Fruit fly (Drosophila melanogaster) whole organism, embryonic: ENCODE measurements around the gene Lcp65Ab1.
A peak's percentile ranks its signal among the peaks of the same experiment; 100 is the strongest.

Experiments
- Awh ChIP-seq: fragments of 200-800 bp; sonication (Bioruptor generic); IDR thresholded peaks from 2 replicates; pipeline ENCODE4, ENCODE4 v1.3.6; 2022; ENCODE audit warnings: missing biosample characterization, missing genetic modification characterization
- CG11093 ChIP-seq: fragments of 200-800 bp; sonication (Bioruptor generic); IDR thresholded peaks from 3 replicates; pipeline ENCODE4 v1.3.6; 2022; ENCODE audit warnings: missing biosample characterization, missing genetic modification characterization
- CG11456 ChIP-seq: fragments of 200-800 bp; sonication (Bioruptor generic); IDR thresholded peaks from 3 replicates; pipeline ENCODE4 v1.3.6; 2022; ENCODE audit warnings: missing biosample characterization, missing genetic modification characterization
- CG11560 ChIP-seq: fragments of 200-800 bp; sonication (Bioruptor generic); IDR thresholded peaks from 3 replicates; pipeline ENCODE4 v1.3.6; 2022; ENCODE audit warnings: missing biosample characterization, missing genetic modification characterization
- CG12659 ChIP-seq: fragments of 200-800 bp; sonication (Bioruptor generic); optimal IDR thresholded peaks from 3 replicates; lab custom pipeline; 2017; ENCODE audit warnings: mild to moderate bottlenecking, missing biosample characterization, missing genetic modification reagents, missing genetic modification characterization
- CG14441 ChIP-seq: fragments of 200-800 bp; sonication (Bioruptor generic); IDR thresholded peaks from 2 replicates; pipeline ENCODE4 v1.3.6; 2022; ENCODE audit warnings: missing biosample characterization, missing genetic modification characterization
- CG1529 ChIP-seq: fragments of 200-800 bp; sonication (Bioruptor generic); optimal IDR thresholded peaks from 3 replicates; lab custom pipeline; 2018; ENCODE audit warnings: missing biosample characterization, missing genetic modification characterization
- CG1603 ChIP-seq: fragments of 200-800 bp; sonication (Bioruptor generic); optimal IDR thresholded peaks from 2 replicates; lab custom pipeline; 2019; ENCODE audit warnings: missing biosample characterization, mild to moderate bottlenecking, missing genetic modification characterization, moderate library complexity
- CG16813 ChIP-seq: fragments of 200-800 bp; sonication (Bioruptor generic); IDR thresholded peaks from 3 replicates; pipeline ENCODE4 v1.3.6; 2022; ENCODE audit warnings: missing biosample characterization, missing genetic modification characterization; ENCODE audit not compliant: partially characterized antibody
- CG17385 ChIP-seq: fragments of 200-800 bp; sonication (Bioruptor generic); optimal IDR thresholded peaks from 3 replicates; lab custom pipeline; 2018; ENCODE audit warnings: missing biosample characterization, mild to moderate bottlenecking, missing genetic modification characterization
- CG17802 ChIP-seq: fragments of 200-800 bp; sonication (Bioruptor generic); optimal IDR thresholded peaks from 2 replicates; lab custom pipeline; 2018; ENCODE audit warnings: missing biosample characterization, mild to moderate bottlenecking, missing genetic modification characterization, moderate library complexity
- CG1792 ChIP-seq: fragments of 200-800 bp; sonication (Bioruptor generic); optimal IDR thresholded peaks from 2 replicates; lab custom pipeline; 2016; ENCODE audit warnings: missing biosample characterization, missing genetic modification characterization
- CG2199 ChIP-seq: fragments of 200-800 bp; sonication (Bioruptor generic); IDR thresholded peaks from 3 replicates; pipeline ENCODE4 v1.3.6; 2022; ENCODE audit warnings: missing biosample characterization, missing genetic modification characterization
- CG2202 ChIP-seq: fragments of 200-800 bp; sonication (Bioruptor generic); optimal IDR thresholded peaks from 2 replicates; lab custom pipeline; 2018; ENCODE audit warnings: missing biosample characterization, mild to moderate bottlenecking, missing genetic modification characterization
- CG3065 ChIP-seq: fragments of 200-800 bp; sonication (Bioruptor generic); optimal IDR thresholded peaks from 2 replicates; lab custom pipeline; 2016; ENCODE audit warnings: missing biosample characterization, missing genetic modification characterization
- CG31388 ChIP-seq: fragments of 200-800 bp; sonication (Bioruptor generic); optimal IDR thresholded peaks from 2 replicates; lab custom pipeline; 2016; ENCODE audit warnings: missing biosample characterization, missing genetic modification characterization
- CG3281 ChIP-seq: fragments of 200-800 bp; sonication (Bioruptor generic); optimal IDR thresholded peaks from 3 replicates; lab custom pipeline; 2017; ENCODE audit warnings: missing biosample characterization, mild to moderate bottlenecking, missing genetic modification characterization
- CG4820 ChIP-seq: fragments of 200-800 bp; sonication (Bioruptor generic); optimal IDR thresholded peaks from 3 replicates; lab custom pipeline; 2016; ENCODE audit warnings: missing biosample characterization, missing genetic modification characterization
- CG6254 ChIP-seq: fragments of 200-800 bp; sonication (Bioruptor generic); optimal IDR thresholded peaks from 3 replicates; lab custom pipeline; 2017; ENCODE audit warnings: mild to moderate bottlenecking, missing biosample characterization, missing genetic modification reagents, missing genetic modification characterization
- CG6683 ChIP-seq: fragments of 200-800 bp; sonication (Bioruptor generic); optimal IDR thresholded peaks from 2 replicates; lab custom pipeline; 2017; ENCODE audit warnings: missing biosample characterization, mild to moderate bottlenecking, missing genetic modification characterization, missing genetic modification reagents
- CG6765 ChIP-seq: fragments of 200-800 bp; sonication (Bioruptor generic); optimal IDR thresholded peaks from 3 replicates; lab custom pipeline; 2017; ENCODE audit warnings: missing biosample characterization, mild to moderate bottlenecking, missing genetic modification characterization
- CG6791 ChIP-seq: fragments of 200-800 bp; sonication (Bioruptor generic); IDR thresholded peaks from 3 replicates; pipeline ENCODE4 v1.3.6; 2022; ENCODE audit warnings: missing biosample characterization, missing genetic modification characterization; ENCODE audit not compliant: partially characterized antibody
- CG8359 ChIP-seq: fragments of 200-800 bp; sonication (Bioruptor generic); optimal IDR thresholded peaks from 2 replicates; lab custom pipeline; 2017; ENCODE audit warnings: missing biosample characterization, mild to moderate bottlenecking, missing genetic modification characterization, borderline replicate concordance
- CG9215 ChIP-seq: fragments of 200-800 bp; sonication (Bioruptor generic); IDR thresholded peaks from 2 replicates; pipeline ENCODE4 v1.3.6; 2022; ENCODE audit warnings: missing biosample characterization, missing genetic modification characterization
- CHES-1-like ChIP-seq: fragments of 200-800 bp; sonication (Bioruptor generic); optimal IDR thresholded peaks from 2 replicates; lab custom pipeline; 2016; ENCODE audit warnings: missing biosample characterization, missing genetic modification characterization
- Ets65A ChIP-seq: fragments of 200-800 bp; sonication (Bioruptor generic); peaks from one replicate; lab custom pipeline; 2016; ENCODE audit warnings: missing biosample characterization, missing genetic modification characterization
- Ets97D ChIP-seq: fragments of 200-800 bp; sonication (Bioruptor generic); optimal IDR thresholded peaks from 3 replicates; lab custom pipeline; 2016; ENCODE audit warnings: missing biosample characterization, missing genetic modification characterization
- GATAe ChIP-seq: fragments of 200-800 bp; sonication (Bioruptor generic); conservative IDR thresholded peaks from 2 replicates; pipeline ENCODE4 v1.3.6; 2022; ENCODE audit warnings: missing biosample characterization, missing genetic modification characterization
- HmgD ChIP-seq: fragments of 200-800 bp; sonication (Bioruptor generic); optimal IDR thresholded peaks from 3 replicates; lab custom pipeline; 2016; ENCODE audit warnings: missing biosample characterization, missing genetic modification characterization
- Hsf ChIP-seq: fragments of 200-800 bp; sonication (Bioruptor generic); optimal IDR thresholded peaks from 3 replicates; lab custom pipeline; 2016; ENCODE audit warnings: missing biosample characterization, missing genetic modification characterization
- Jarid2 ChIP-seq: fragments of 200-800 bp; sonication (Bioruptor generic); optimal IDR thresholded peaks from 3 replicates; lab custom pipeline; 2017; ENCODE audit warnings: mild to moderate bottlenecking, missing biosample characterization, missing genetic modification reagents, missing genetic modification characterization
- MTF-1 ChIP-seq: fragments of 200-800 bp; sonication (Bioruptor generic); optimal IDR thresholded peaks from 2 replicates; lab custom pipeline; 2018; ENCODE audit warnings: missing biosample characterization, mild to moderate bottlenecking, missing genetic modification characterization, borderline replicate concordance
- NC2α ChIP-seq: fragments of 200-800 bp; sonication (Bioruptor generic); optimal IDR thresholded peaks from 2 replicates; lab custom pipeline; 2016; ENCODE audit warnings: missing biosample characterization, missing genetic modification characterization
- Sox102F ChIP-seq: fragments of 200-800 bp; sonication (Bioruptor generic); optimal IDR thresholded peaks from 2 replicates; lab custom pipeline; 2018; ENCODE audit warnings: missing biosample characterization, mild to moderate bottlenecking, missing genetic modification characterization, moderate library complexity
- Usf ChIP-seq: fragments of 200-800 bp; sonication (Bioruptor generic); optimal IDR thresholded peaks from 2 replicates; lab custom pipeline; 2017; ENCODE audit warnings: missing genotype, missing biosample characterization, missing genetic modification characterization
- abd-A ChIP-seq: fragments of 200-800 bp; sonication (Bioruptor generic); optimal IDR thresholded peaks from 3 replicates; lab custom pipeline; 2019; ENCODE audit warnings: missing biosample characterization, mild to moderate bottlenecking, missing genetic modification characterization, moderate library complexity
- az2 ChIP-seq: fragments of 200-800 bp; sonication (Bioruptor generic); optimal IDR thresholded peaks from 3 replicates; lab custom pipeline; 2016; ENCODE audit warnings: missing biosample characterization, missing genetic modification characterization
- chinmo ChIP-seq: fragments of 200-800 bp; sonication (Bioruptor generic); IDR thresholded peaks from 4 replicates; pipeline ENCODE4 v1.3.6; 2022; ENCODE audit warnings: missing biosample characterization, missing genetic modification characterization; ENCODE audit not compliant: partially characterized antibody
- dpn ChIP-seq, 2 experiments: fragments of 200-800 bp; sonication (Bioruptor generic); optimal IDR thresholded peaks; 3 replicates each; lab custom pipeline; 2016; ENCODE audit warnings: missing biosample characterization in 2 of 2, missing genetic modification characterization in 2 of 2
- gcm ChIP-seq: fragments of 200-800 bp; sonication (Bioruptor generic); optimal IDR thresholded peaks from 2 replicates; lab custom pipeline; 2019; ENCODE audit warnings: missing biosample characterization, mild to moderate bottlenecking, missing genetic modification characterization, moderate library complexity
- grn ChIP-seq: fragments of 200-800 bp; sonication (Bioruptor generic); optimal IDR thresholded peaks from 3 replicates; lab custom pipeline; 2017; ENCODE audit warnings: missing biosample characterization, missing genetic modification characterization
- klu ChIP-seq: fragments of 200-800 bp; sonication (Bioruptor generic); IDR thresholded peaks from 2 replicates; pipeline ENCODE4 v1.3.6; 2022; ENCODE audit warnings: missing biosample characterization, missing genetic modification characterization
- nau ChIP-seq: fragments of 200-800 bp; sonication (Bioruptor generic); optimal IDR thresholded peaks from 3 replicates; lab custom pipeline; 2017; ENCODE audit warnings: missing biosample characterization, mild to moderate bottlenecking, missing genetic modification characterization, missing genetic modification reagents
- psq ChIP-seq: fragments of 200-800 bp; sonication (Bioruptor generic); optimal IDR thresholded peaks from 2 replicates; lab custom pipeline; 2017; ENCODE audit warnings: missing biosample characterization, missing genetic modification characterization
- pzg ChIP-seq: fragments of 200-800 bp; sonication (Bioruptor generic); optimal IDR thresholded peaks from 3 replicates; lab custom pipeline; 2018; ENCODE audit warnings: missing biosample characterization, mild to moderate bottlenecking, missing genetic modification characterization, moderate library complexity
- slp2 ChIP-seq: fragments of 200-800 bp; sonication (Bioruptor generic); optimal IDR thresholded peaks from 2 replicates; lab custom pipeline; 2016; ENCODE audit warnings: missing biosample characterization, missing genetic modification characterization
- stwl ChIP-seq: fragments of 200-800 bp; sonication (Bioruptor generic); optimal IDR thresholded peaks from 3 replicates; lab custom pipeline; 2018; ENCODE audit warnings: missing biosample characterization, mild to moderate bottlenecking, missing genetic modification characterization, moderate library complexity
- wek ChIP-seq: fragments of 200-800 bp; sonication (Bioruptor generic); optimal IDR thresholded peaks from 3 replicates; lab custom pipeline; 2018; ENCODE audit warnings: missing biosample characterization, mild to moderate bottlenecking, missing genetic modification characterization, moderate library complexity
- zf30C ChIP-seq: fragments of 200-800 bp; sonication (Bioruptor generic); optimal IDR thresholded peaks from 3 replicates; lab custom pipeline; 2018; ENCODE audit warnings: missing biosample characterization, mild to moderate bottlenecking, missing genetic modification characterization

The Lcp65Ab1 gene

dm6 chr3L:6184884-6185438 is 35.6 kb downstream of the Lcp65Ab1 start, which contains the start of the genes D19B and CG43293 (continued):
- peak; percentile 92 for TF ChIP-seq CHES-1-like
- peak; percentile 81 for TF ChIP-seq pzg (GFP tag; lab: Kevin White, UChicago)
- peak; percentile 92 for TF ChIP-seq klu (GFP tag; lab: Robert Waterston, UW)
- TF ChIP-seq CG2199 (GFP tag; lab: Robert Waterston, UW) = peak; percentile 82
- no peak for TF ChIP-seq nau
- TF ChIP-seq CG12659 (GFP tag; lab: Kevin White, UChicago) = peak; percentile 95
- peak; percentile 77 for TF ChIP-seq CG6254 (GFP tag; lab: Kevin White, UChicago)
- peak; percentile 82 for TF ChIP-seq MTF-1
- TF ChIP-seq CG1603 = peak; percentile 91
- TF ChIP-seq Ets65A (GFP tag; lab: Kevin White, UChicago) = peak; percentile 98
- TF ChIP-seq CG3065 (GFP tag; lab: Kevin White, UChicago) = peak; percentile 90
- peak; percentile 98 for TF ChIP-seq chinmo (GFP tag; lab: Robert Waterston, UW)
- TF ChIP-seq Jarid2 (GFP tag; lab: Kevin White, UChicago) = peak; percentile 70
- peak; percentile 50; the same call in 2 of the 3 replicates for TF ChIP-seq CG16813 (GFP tag; lab: Robert Waterston, UW)
- peak; percentile 81 for TF ChIP-seq CG17385 (GFP tag; lab: Kevin White, UChicago)
- TF ChIP-seq Usf (GFP tag; lab: Kevin White, UChicago) = peak; percentile 72
- TF ChIP-seq abd-A (tag; lab: Kevin White, UChicago) = no peak
- TF ChIP-seq CG11560 = peak; percentile 72; the same call in 2 of the 3 replicates
- TF ChIP-seq Sox102F (GFP tag; lab: Kevin White, UChicago) = peak; percentile 89
- no peak for TF ChIP-seq grn (GFP tag; lab: Kevin White, UChicago)
- peak; percentile 93 for TF ChIP-seq CG14441 (GFP tag; lab: Robert Waterston, UW)
- TF ChIP-seq slp2 (GFP tag; lab: Kevin White, UChicago) = peak; percentile 72
- TF ChIP-seq dpn (GFP tag; optimal IDR thresholded peaks at IDR 0.05; lab: Kevin White, UChicago) = peak; percentile 92 to 93
- TF ChIP-seq HmgD (GFP tag; lab: Kevin White, UChicago) = peak; percentile 85
- TF ChIP-seq NC2α (GFP tag; lab: Kevin White, UChicago) = peak; percentile 45
- TF ChIP-seq CG8359 (GFP tag; lab: Kevin White, UChicago) = peak; percentile 25
- TF ChIP-seq CG11456 = peak; percentile 98
- TF ChIP-seq gcm (GFP tag; lab: Kevin White, UChicago) = peak; percentile 83
- peak; percentile 66 for TF ChIP-seq CG31388
- TF ChIP-seq CG1529 (GFP tag; lab: Kevin White, UChicago) = peak; percentile 72
- peak; percentile 90 for TF ChIP-seq stwl (tag; lab: Kevin White, UChicago)
- peak; percentile 79 for TF ChIP-seq CG1792 (GFP tag; lab: Kevin White, UChicago)
- peak; percentile 60 for TF ChIP-seq CG17802
- peak; percentile 86 for TF ChIP-seq Hsf
- peak; percentile 85 for TF ChIP-seq CG3281 (GFP tag; lab: Kevin White, UChicago)
- peak; percentile 74 for TF ChIP-seq Ets97D (GFP tag; lab: Kevin White, UChicago)
- TF ChIP-seq CG4820 (GFP tag; lab: Kevin White, UChicago) = peak; percentile 69
- TF ChIP-seq zf30C = peak; percentile 25
- peak; percentile 69 for TF ChIP-seq CG6683 (GFP tag; lab: Kevin White, UChicago)
- peak; percentile 81 for TF ChIP-seq CG9215 (GFP tag; lab: Robert Waterston, UW)
- peak; percentile 59; the same call in 2 of the 3 replicates for TF ChIP-seq CG6791
- TF ChIP-seq CG6765 (GFP tag; lab: Kevin White, UChicago) = peak; percentile 81
- TF ChIP-seq GATAe (GFP tag; lab: Robert Waterston, UW) = no peak; the same call in 1 of the 2 replicates
- peak; percentile 75 for TF ChIP-seq CG2202 (tag; lab: Kevin White, UChicago)
- peak; percentile 93 for TF ChIP-seq Awh (GFP tag; lab: Robert Waterston, UW)
- peak; percentile 82; the same call in 2 of the 3 replicates for TF ChIP-seq CG11093
- TF ChIP-seq az2 (GFP tag; lab: Kevin White, UChicago) = peak; percentile 94
- peak; percentile 81 for TF ChIP-seq psq
- peak; percentile 52 for TF ChIP-seq wek (GFP tag; lab: Kevin White, UChicago)
